Worm (Caenorhabditis elegans): ENCODE data around the gene C12D8.9.

DNA sequence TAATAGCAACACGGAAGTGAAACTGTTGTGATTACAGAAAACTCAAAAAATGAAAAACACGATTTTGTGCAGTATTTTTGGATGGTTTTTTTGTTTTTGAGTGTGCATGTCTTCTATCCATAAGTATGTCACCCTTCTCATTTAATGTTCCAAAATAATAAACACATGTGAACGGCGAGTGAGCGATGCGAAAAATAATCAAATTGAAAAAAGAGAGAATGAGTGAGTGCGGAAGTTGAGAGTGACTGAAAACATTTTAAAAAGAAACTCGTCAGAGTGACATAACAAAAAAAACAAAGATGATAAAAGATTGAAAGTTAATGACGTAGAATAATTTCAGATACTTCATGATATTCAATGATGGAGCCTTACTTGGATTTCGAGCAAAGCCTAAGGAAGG, 6.5 kb upstream of the C12D8.9 start:
- TF ChIP-seq dao-5 (tag; optimal IDR thresholded peaks at IDR 0.05) (no peak), him-1 (tag; optimal IDR thresholded peaks at IDR 0.05) (no peak)

All from whole organism, L4/young adult.